Fruit fly (Drosophila melanogaster) ovary, adult (tissue): ENCODE data around the gene Tango2.

Experiments
- CG17801 ChIP-seq: fragments of 200-800 bp; optimal IDR thresholded peaks from 2 replicates; lab custom pipeline; 2019; ENCODE audit warnings: missing biosample characterization, mild to moderate bottlenecking, missing genetic modification characterization, moderate library complexity; ENCODE audit not compliant: partially characterized antibody

Gene Tango2

DNA sequence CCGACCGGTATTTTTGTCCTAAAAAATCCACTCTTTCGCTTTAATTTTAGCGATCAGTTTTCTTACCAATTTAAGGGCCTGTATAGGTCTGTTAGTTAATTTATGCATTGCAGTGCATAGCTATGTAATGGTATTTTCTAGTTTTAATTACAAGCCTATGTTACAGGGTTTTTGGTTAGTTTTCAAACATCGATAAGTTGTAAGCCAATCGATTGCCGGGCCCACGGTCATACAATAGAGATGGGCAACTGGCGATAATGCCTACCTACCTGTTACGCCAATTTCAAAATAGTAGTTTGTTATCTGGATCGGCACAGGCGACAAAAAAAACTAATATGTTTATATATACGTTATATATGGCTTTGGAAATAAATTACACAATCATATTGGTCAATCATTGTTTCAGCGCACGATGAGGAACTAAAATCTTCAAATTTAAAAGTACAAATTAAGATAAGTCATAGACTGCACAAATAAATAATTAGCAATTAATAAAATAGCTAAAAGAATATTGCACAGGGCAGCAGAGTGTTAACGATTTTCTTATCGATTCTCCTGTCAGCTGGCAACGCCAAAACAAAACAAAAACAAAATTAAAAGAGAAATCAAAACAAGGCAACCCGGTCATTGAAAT, at the start of gene Tango2, which contains the start of gene tth:
Gene Tango2 (plus strand): TSS at position 573 of the 634 bp plus-strand sequence.
Gene tth (minus strand): TSS at position 170 of the 634 bp plus-strand sequence.
- TF ChIP-seq CG17801 (GFP tag; lab: Kevin White, UChicago): peak; percentile 83

DNA sequence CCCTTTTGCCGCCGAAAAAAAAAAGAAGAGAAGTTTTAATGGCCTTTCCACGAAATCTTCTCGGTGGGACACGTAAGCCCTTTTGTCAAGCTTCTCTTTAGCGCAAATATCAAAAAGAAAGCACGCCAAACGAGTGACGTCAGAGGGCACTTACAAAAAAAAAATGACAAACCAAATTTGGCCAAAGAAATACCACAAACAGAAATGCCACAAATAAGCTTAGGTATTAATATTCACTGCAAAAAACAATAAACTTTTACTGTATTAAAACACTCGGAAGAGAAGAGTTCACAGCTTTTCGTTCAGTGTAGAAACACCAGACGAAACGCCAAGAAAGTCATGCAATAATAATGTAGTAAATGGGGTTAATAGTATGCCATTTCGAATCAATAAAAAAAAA, 48.7 kb upstream of the Tango2 start:
- TF ChIP-seq CG17801 (GFP tag; lab: Kevin White, UChicago): peak; percentile 44

DNA sequence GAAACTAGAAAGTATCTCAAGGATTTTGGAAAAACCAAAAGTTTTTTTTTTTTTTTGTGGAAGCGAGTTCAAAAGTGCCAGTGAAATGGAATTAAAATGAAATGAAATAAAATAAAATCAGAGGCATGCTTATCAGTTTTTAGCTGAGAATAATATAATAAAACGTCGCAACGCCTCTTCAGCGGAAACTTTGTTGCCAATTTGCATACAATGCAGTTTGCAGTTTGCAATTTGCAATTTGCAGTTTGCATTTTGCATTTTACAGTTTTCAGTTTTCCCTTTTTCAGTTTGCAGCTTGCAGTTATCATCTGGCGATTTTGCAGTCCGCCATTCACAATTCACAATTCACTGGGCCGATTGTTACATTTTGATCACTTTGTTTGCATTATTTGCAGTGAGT, 47.9 kb upstream of the Tango2 start:
- peak; percentile 6 for TF ChIP-seq CG17801 (GFP tag; lab: Kevin White, UChicago)

DNA sequence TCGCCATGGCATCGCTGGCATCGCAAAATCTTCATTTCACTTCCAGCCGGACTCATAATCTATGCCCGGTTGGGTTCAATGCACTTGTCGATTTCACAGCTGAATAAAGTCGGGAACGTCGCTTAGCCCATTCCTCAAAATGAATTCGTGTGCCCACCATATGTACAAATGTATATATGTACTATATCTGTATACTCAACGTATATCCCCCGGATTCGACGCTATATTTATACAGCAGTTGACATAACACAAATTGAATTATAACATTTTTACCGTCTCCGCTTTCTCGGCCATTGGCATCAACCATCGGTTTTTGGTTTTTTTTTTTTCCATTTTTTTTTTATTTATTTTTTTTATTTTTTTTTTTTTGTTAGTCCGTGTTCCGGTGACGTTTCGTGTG, 46.5 kb upstream of the Tango2 start:
- no peak for TF ChIP-seq CG17801 (GFP tag; lab: Kevin White, UChicago)

DNA sequence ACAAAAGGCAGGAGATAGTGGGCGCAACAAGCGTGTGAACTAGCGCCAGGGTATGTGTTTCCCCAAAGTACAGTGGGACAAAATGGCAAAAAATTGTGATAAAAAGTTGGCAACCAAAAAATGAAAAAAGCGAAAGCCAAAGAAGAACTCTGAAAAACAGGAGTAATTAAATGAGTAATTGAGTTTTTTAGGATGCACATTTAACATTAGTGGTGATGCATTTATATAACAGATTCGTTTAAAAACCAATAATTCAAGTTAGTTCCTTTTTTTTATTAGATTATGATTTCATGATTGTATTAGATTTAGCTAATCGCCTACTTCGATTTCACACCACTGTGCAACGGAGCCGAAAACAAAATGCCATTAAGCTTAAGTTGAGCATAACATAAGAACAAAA, 44.4 kb upstream of the Tango2 start:
- TF ChIP-seq CG17801 (GFP tag; lab: Kevin White, UChicago): peak; percentile 78

DNA sequence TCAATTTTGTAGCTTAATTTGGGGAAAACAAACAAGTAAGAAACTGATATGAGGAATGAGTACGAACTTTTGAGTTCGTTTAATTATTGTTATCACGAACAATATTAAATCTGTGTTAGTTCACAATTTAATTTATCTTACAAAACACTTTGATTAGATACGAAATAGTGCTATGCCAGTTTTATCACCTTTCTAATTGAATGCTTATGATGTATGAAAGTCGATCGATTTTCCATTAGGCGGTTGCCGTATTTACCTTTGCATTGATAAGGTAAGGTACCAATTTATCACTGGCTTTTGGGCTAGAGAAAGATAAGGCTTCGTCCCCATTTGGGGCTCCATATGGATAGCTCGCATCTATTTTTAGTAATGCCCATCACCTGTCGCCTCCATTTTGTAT, 37.5 kb upstream of the Tango2 start:
- TF ChIP-seq CG17801 (GFP tag; lab: Kevin White, UChicago): no peak

DNA sequence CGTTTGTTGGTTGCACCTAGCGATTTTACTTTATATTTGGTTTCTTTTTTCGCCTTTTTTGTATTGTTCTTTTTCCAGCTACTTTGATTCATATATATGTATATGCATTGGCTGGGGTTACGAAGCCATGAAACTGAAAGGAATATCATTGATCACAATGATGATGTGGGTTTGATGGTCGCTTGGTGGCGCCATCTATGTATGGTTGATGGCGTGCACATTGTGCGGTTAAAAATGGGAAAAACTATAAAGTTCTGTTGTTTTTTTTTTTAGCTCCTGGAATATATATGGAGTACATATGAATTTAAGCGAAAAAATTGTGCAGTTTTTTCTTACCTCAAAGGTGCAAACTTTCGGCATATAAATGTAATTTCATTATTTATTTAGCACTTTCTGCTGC, 29.9 kb upstream of the Tango2 start:
- TF ChIP-seq CG17801 (GFP tag; lab: Kevin White, UChicago): no peak

DNA sequence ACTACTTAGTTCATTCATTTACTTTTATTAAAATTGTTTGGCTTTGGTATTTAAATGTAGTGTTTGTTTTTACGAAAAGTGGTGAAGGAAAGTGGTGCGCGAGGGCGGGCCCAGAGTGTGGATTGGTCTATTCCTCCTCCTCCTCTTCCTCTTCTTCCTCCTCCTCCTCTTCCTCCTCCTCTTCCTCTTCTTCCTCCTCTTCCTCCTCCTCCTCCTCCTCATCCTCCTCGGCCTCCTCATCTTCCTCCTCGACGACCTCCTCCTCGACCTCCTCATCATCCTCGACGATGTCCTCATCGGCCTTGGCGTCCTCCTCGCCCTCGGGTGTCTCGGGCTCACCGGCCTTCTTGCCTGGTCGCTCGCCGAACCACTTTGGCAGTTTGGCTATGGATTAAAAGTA, 23.1 kb upstream of the Tango2 start:
- no peak for TF ChIP-seq CG17801 (GFP tag; lab: Kevin White, UChicago)

DNA sequence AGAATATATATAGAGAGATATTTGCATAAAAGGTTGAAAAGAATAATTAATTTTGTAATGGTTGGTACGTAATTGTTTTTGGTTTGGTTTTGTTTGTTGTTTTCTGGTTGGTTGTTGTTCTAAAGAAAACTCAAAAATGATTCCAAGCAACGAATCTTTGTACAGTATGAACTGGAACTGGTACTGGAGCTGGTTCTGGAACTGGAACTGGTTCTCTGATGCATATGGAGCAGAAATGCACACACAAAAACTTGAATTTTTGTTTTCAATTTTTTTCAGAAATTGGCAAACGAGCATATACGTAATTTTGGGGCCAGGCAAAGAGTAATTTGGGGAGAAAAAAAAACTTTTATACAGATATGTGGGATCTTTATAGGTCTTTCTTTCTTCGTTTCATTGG, 19.0 kb upstream of the Tango2 start:
- no peak for TF ChIP-seq CG17801 (GFP tag; lab: Kevin White, UChicago)

DNA sequence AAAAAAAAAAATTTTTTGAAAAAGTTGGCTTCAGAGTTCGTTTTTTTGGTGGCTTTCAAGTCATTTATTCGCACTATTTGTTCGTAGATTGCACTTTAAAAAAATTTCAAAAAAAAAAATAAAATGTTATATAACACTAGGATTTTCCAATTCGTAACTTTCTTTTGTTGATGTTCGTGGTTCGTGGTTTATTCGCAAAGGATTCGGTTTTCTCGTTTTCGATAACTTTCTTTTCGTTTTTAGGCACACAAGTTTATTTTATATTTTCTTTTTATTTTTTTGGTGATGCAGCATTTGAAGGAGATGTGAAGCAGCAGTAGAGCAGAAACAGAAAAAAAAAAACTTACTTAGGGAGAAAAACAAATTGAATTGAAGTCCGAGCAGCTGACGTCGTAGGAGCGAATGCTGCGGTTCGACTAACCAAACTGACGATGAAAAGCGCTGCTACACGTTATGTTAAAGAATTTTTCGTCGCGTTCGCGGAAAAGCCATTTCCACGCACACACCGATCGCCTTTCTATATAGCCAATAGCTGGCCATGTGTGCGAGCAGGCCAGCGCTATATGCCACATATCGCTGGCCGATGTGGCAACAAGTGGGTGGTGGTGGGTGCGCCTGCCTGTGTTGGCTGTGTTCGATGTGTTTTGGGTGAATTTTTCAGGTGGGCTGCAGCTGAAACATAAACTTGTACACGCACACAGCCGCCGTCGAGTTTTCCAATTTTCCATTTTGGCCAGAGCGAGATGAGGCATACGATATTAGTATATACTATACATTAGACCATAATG, 14.5 kb upstream of the Tango2 start, which contains the start of gene up:
Gene up (minus strand): TSS at position 508 of the 788 bp plus-strand sequence.
- TF ChIP-seq CG17801 (GFP tag; lab: Kevin White, UChicago): no peak

DNA sequence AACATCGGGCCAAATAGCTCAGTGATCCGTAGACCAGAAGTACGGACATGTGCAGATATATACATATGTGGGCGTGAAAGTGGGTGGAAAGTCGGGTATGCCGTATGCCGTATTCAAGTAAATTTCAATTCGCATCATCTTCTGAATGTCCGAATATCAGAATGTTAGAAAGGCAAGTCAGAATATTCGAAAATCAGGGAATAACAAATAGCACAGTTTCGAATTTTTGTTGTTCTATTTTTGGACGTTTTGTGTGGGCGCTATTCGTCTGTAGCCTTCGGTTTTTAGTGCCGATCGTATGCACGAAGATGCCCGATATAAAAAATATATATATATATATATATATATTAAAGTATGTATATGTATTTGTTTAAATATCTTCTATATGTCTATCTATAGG, 12.3 kb upstream of the Tango2 start:
- TF ChIP-seq CG17801 (GFP tag; lab: Kevin White, UChicago): no peak

DNA sequence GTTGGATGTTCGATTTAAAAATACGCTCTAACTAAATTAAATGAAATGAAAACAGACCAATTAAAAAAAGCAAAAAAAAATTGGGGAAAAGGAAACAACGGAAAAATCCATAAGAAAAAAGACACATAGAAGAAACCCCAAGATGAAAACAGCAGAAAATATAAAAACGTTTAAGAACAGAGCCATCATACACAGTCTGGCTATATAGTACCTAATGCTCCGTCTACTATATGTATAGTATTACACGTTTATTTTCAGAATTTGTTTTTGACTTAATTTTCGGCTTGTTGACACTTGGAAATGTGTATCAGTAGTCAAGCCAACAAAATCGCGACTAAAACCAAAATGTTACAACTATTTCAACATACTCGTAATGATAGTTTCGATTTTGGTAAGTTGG, 11.4 kb upstream of the Tango2 start, which contains the start of gene CG11178:
Gene CG11178 (plus strand): TSS at position 301 of the 400 bp plus-strand sequence.
- no peak for TF ChIP-seq CG17801 (GFP tag; lab: Kevin White, UChicago)

DNA sequence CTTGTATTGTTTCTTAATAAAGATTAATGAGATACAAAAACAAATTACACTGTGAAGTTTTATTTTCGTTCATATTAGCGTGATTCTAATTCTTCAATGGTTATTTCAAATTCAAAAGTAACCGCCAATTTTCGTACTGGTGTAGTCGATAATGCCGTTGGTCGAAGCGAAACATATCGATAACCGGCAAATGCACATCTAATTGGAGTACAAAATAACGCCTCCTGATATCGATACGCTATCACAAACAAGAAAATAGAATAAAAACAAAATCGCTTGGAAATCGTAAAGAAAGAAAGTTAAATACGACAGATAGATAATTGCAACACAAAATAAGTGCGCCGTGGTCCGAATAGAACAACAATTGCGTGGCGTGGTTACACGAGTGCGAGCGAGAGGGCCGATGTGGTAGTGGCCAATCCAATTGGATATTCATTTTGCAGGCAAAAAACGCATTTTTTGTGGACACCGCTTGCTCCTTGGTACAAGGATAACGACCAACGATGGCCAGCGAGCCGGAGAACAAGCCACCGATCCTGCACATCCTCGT, 10.8 kb upstream of the Tango2 start:
- TF ChIP-seq CG17801 (GFP tag; lab: Kevin White, UChicago): peak; percentile 26

DNA sequence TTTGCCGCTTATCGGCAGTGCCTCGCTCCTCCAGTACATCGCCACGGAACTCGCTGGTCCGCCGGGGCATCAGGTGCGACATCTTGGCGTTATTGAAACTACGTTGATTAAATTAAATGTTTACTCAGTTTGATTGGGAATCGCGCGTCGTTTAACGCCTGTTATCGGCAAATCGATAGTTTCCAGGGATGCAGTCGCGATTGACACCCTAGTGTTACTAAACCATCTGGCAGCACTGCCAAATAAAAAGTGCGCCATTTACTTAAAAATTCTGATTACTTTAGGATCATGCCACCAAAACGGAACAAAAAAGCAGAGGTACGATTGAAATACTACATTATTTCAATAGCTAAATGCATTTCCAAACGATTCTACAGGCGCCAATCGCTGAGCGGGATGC, 4.9 kb upstream of the Tango2 start, which contains the start of the genes Ndc80 and BthD:
Gene Ndc80 (minus strand): TSS at position 179 of the 400 bp plus-strand sequence.
Gene BthD (plus strand): TSS at position 248 of the 400 bp plus-strand sequence.
- no peak for TF ChIP-seq CG17801 (GFP tag; lab: Kevin White, UChicago)

DNA sequence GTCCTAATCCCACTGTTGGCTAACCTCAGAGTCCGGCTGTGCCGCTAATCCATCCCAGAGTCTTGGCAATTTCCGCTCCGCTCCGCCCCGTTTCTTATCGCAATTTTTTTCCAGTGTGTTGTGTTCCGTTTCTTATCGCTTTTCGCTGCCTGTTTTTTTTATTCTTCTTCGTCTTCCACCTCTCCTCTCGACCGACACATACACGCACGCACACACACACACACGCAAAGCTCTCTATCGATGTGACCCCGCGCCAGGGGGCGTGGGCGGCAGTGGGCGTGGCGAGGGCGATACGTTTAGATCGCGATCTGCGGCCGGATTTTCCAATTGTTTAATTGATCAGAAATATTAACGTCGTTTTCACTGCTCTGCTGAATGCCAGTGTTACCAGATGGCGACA, 797 bp upstream of the Tango2 start:
- peak; percentile 13 for TF ChIP-seq CG17801 (GFP tag; lab: Kevin White, UChicago)
